Fruit fly (Drosophila melanogaster) whole organism, pupa: Measurements from ENCODE around the gene CG43131.

Experiments used
- CG12605 ChIP-seq: fragments of 200-800 bp; sonication (Bioruptor generic); IDR thresholded peaks from 2 replicates; pipeline ENCODE4 v1.3.6; 2022; ENCODE audit warnings: missing biosample characterization, missing genetic modification characterization
- CG34367 ChIP-seq: fragments of 200-800 bp; sonication (Bioruptor generic); optimal IDR thresholded peaks from 2 replicates; lab custom pipeline; 2018; ENCODE audit warnings: missing biosample characterization, mild to moderate bottlenecking, missing genetic modification characterization
- CG4496 ChIP-seq: fragments of 200-800 bp; sonication (Bioruptor generic); IDR thresholded peaks from 3 replicates; pipeline ENCODE4 v1.3.6; 2022; ENCODE audit warnings: missing biosample characterization, missing genetic modification characterization
- CG8159 ChIP-seq: fragments of 200-800 bp; sonication (Bioruptor generic); optimal IDR thresholded peaks from 3 replicates; lab custom pipeline; 2018; ENCODE audit warnings: missing biosample characterization, mild to moderate bottlenecking, missing genetic modification characterization, moderate library complexity
- CG8301 ChIP-seq: fragments of 200-800 bp; sonication (Bioruptor generic); optimal IDR thresholded peaks from 2 replicates; lab custom pipeline; 2018; ENCODE audit warnings: missing biosample characterization, mild to moderate bottlenecking, missing genetic modification characterization
- CG9948 ChIP-seq: fragments of 200-800 bp; sonication (Bioruptor generic); optimal IDR thresholded peaks from 2 replicates; lab custom pipeline; 2018; ENCODE audit warnings: missing biosample characterization, mild to moderate bottlenecking, missing genetic modification characterization, moderate library complexity
- D1 ChIP-seq: fragments of 200-800 bp; sonication (Bioruptor generic); optimal IDR thresholded peaks from 2 replicates; lab custom pipeline; 2018; ENCODE audit warnings: missing biosample characterization, mild to moderate bottlenecking, missing genetic modification characterization, moderate library complexity
- EcR ChIP-seq: fragments of 200-800 bp; sonication (Bioruptor generic); optimal IDR thresholded peaks from 3 replicates; lab custom pipeline; 2019; ENCODE audit warnings: missing biosample characterization, missing genetic modification characterization, mild to moderate bottlenecking, moderate library complexity, missing genetic modification reagents
- Pif1A ChIP-seq: fragments of 200-800 bp; sonication (Bioruptor generic); optimal IDR thresholded peaks from 3 replicates; lab custom pipeline; 2016; ENCODE audit warnings: missing biosample characterization, missing genetic modification characterization
- Pif1B ChIP-seq: fragments of 200-800 bp; sonication (Bioruptor generic); optimal IDR thresholded peaks from 3 replicates; lab custom pipeline; 2016; ENCODE audit warnings: missing biosample characterization, missing genetic modification characterization
- Snoo ChIP-seq: fragments of 200-800 bp; sonication (Bioruptor generic); optimal IDR thresholded peaks from 3 replicates; lab custom pipeline; 2017; ENCODE audit warnings: missing biosample characterization, mild to moderate bottlenecking, missing genetic modification characterization, inconsistent platforms
- fd96Ca ChIP-seq: fragments of 200-800 bp; sonication (Bioruptor generic); IDR thresholded peaks from 3 replicates; pipeline ENCODE4 v1.3.6; 2022; ENCODE audit warnings: missing biosample characterization, missing genetic modification characterization
- rn ChIP-seq: fragments of 200-800 bp; sonication (Bioruptor generic); IDR thresholded peaks from 2 replicates; pipeline ENCODE4 v1.3.6; 2022; ENCODE audit warnings: missing biosample characterization, missing genetic modification characterization

dm6 chr3R:5095137-5095802, 13.7 kb downstream of the CG43131 start:
- TF ChIP-seq CG9948 (tag; lab: Kevin White, UChicago) (peak; percentile 42), EcR (GFP tag; lab: Kevin White, UChicago) (no peak), CG12605 (GFP tag; lab: Robert Waterston, UW) (no peak), CG34367 (tag; lab: Kevin White, UChicago) (peak; percentile 57), fd96Ca (GFP tag; lab: Robert Waterston, UW) (peak; percentile 45; the same call in 1 of the 3 replicates), Pif1A (GFP tag; lab: Kevin White, UChicago) (peak; percentile 37), Pif1B (peak; percentile 31), rn (0 out of 2 replicates have a peak, but pooled peaks have one; percentile 12), CG8159 (tag; lab: Kevin White, UChicago) (peak; percentile 64), D1 (tag; lab: Kevin White, UChicago) (no peak), CG8301 (tag; lab: Kevin White, UChicago) (peak; percentile 34), CG4496 (GFP tag; lab: Robert Waterston, UW) (peak; percentile 58; the same call in 1 of the 3 replicates), Snoo (tag; lab: Kevin White, UChicago) (no peak)
